Worm (Caenorhabditis elegans) whole organism, L1 larva: ENCODE measurements around the gene Y59A8B.26.
A peak's percentile ranks its signal among the peaks of the same experiment; 100 is the strongest.

Experiments
- aly-2 ChIP-seq: fragments of 150-350 bp; optimal IDR thresholded peaks from 2 replicates; lab custom pipeline; 2014; ENCODE audit warnings: missing biosample characterization, missing genetic modification characterization
- ces-1 ChIP-seq: fragments of 150-350 bp; optimal IDR thresholded peaks from 2 replicates; lab custom pipeline; 2014; ENCODE audit warnings: missing biosample characterization, missing genetic modification reagents, missing genetic modification characterization
- elt-2 ChIP-seq: sonication (generic microtip); optimal IDR thresholded peaks from 2 replicates; lab custom pipeline; 2016; ENCODE audit warnings: missing genetic modification characterization, mild to moderate bottlenecking, inconsistent platforms, missing compliant biosample characterization, missing genetic modification reagents
- elt-3 ChIP-seq, 6 experiments: fragments of 150-350 bp in 1 of 6; sonication (generic microtip); optimal IDR thresholded peaks; 2 replicates each; lab custom pipeline; 2017 to 2018; ENCODE audit warnings: missing biosample characterization in 6 of 6, missing genetic modification characterization in 6 of 6, inconsistent platforms in 1 of 6
- fkh-4 ChIP-seq: sonication (generic microtip); optimal IDR thresholded peaks from 2 replicates; lab custom pipeline; 2016; ENCODE audit warnings: missing compliant biosample characterization, missing genetic modification characterization, borderline replicate concordance
- fos-1 ChIP-seq: fragments of 150-350 bp; optimal IDR thresholded peaks from 2 replicates; lab custom pipeline; 2014; ENCODE audit warnings: missing biosample characterization, missing genetic modification characterization
- grh-1 ChIP-seq: fragments of 200-800 bp; sonication (Bioruptor generic); IDR thresholded peaks from 2 replicates; pipeline ENCODE4 v1.3.6; 2022; ENCODE audit warnings: missing genetic modification reagents, missing genetic modification characterization, missing compliant biosample characterization
- hlh-17 ChIP-seq: fragments of 200-800 bp; sonication (Bioruptor generic); optimal IDR thresholded peaks from 2 replicates; lab custom pipeline; 2018; ENCODE audit warnings: missing genetic modification characterization, mild to moderate bottlenecking, missing compliant biosample characterization, moderate library complexity, borderline replicate concordance
- irx-1 ChIP-seq: sonication (generic microtip); optimal IDR thresholded peaks from 2 replicates; lab custom pipeline; 2016; ENCODE audit warnings: missing genetic modification characterization, missing compliant biosample characterization
- lin-13 ChIP-seq: fragments of 150-350 bp; optimal IDR thresholded peaks from 2 replicates; lab custom pipeline; 2014; ENCODE audit warnings: missing biosample characterization, missing genetic modification reagents, missing genetic modification characterization
- lin-14 ChIP-seq: fragments of 200-800 bp; sonication (Bioruptor generic); optimal IDR thresholded peaks from 2 replicates; lab custom pipeline; 2018; ENCODE audit warnings: mild to moderate bottlenecking, missing genetic modification characterization, moderate library complexity, missing compliant biosample characterization
- mef-2 ChIP-seq: fragments of 150-350 bp; optimal IDR thresholded peaks from 2 replicates; lab custom pipeline; 2014; ENCODE audit warnings: missing biosample characterization, missing genetic modification characterization
- mep-1 ChIP-seq: fragments of 150-350 bp; optimal IDR thresholded peaks from 2 replicates; lab custom pipeline; 2014; ENCODE audit warnings: missing biosample characterization, missing genetic modification characterization
- nhr-47 ChIP-seq: sonication (generic microtip); optimal IDR thresholded peaks from 2 replicates; lab custom pipeline; 2016; ENCODE audit warnings: mild to moderate bottlenecking, missing genetic modification characterization, moderate library complexity, missing compliant biosample characterization
- nhr-84 ChIP-seq: sonication (generic microtip); optimal IDR thresholded peaks from 2 replicates; lab custom pipeline; 2017; ENCODE audit warnings: missing biosample characterization, missing genetic modification characterization
- pax-3 ChIP-seq: fragments of 200-800 bp; sonication (Bioruptor generic); optimal IDR thresholded peaks from 2 replicates; lab custom pipeline; 2018; ENCODE audit warnings: mild to moderate bottlenecking, missing genetic modification characterization, moderate library complexity, missing compliant biosample characterization
- sup-37 ChIP-seq: fragments of 200-800 bp; sonication (Bioruptor generic); optimal IDR thresholded peaks from 2 replicates; lab custom pipeline; 2018; ENCODE audit warnings: mild to moderate bottlenecking, missing genetic modification characterization, missing compliant biosample characterization
- unc-86 ChIP-seq: sonication (generic microtip); optimal IDR thresholded peaks from 2 replicates; lab custom pipeline; 2016; ENCODE audit warnings: missing genetic modification characterization, missing compliant biosample characterization
- unc-98 ChIP-seq: fragments of 200-800 bp; sonication (Bioruptor generic); IDR thresholded peaks from 2 replicates; pipeline ENCODE4 v1.3.6; 2022; ENCODE audit warnings: missing genetic modification characterization, missing compliant biosample characterization

Y59A8B.26 gene

ce11 chrV:17978207-17978606 is 32.4 kb downstream of the Y59A8B.26 start:
- TF ChIP-seq lin-13 (no peak), elt-2 (tag; lab: Kevin White, UChicago) (peak; percentile 41)

- TF ChIP-seq elt-3 (tag; optimal IDR thresholded peaks at IDR 0.05; lab: Kevin White, UChicago) (no peak), unc-86 (tag; lab: Kevin White, UChicago) (no peak), mef-2 (tag; lab: Kevin White, UChicago) (no peak), grh-1 (no peak), aly-2 (tag; lab: Kevin White, UChicago) (no peak), unc-98 (GFP tag; lab: Robert Waterston, UW) (no peak), irx-1 (tag; lab: Kevin White, UChicago) (no peak), pax-3 (tag; lab: Kevin White, UChicago) (no peak), nhr-47 (tag; lab: Kevin White, UChicago) (no peak), mep-1 (tag; lab: Kevin White, UChicago) (no peak), ces-1 (GFP tag; lab: Kevin White, UChicago) (no peak), hlh-17 (no peak)
Observed at ce11 chrV:17966747-17967146, 43.9 kb downstream of the Y59A8B.26 start, which contains the start of gene gck-3. Gene gck-3 (minus strand): TSS chrV:17966847.

- TF ChIP-seq nhr-84 (tag; lab: Kevin White, UChicago) (no peak), fkh-4 (tag; lab: Kevin White, UChicago) (no peak), sup-37 (no peak), unc-98 (GFP tag; lab: Robert Waterston, UW) (no peak), fos-1 (tag; lab: Kevin White, UChicago) (no peak), lin-14 (GFP tag; lab: Kevin White, UChicago) (no peak)
Observed at ce11 chrV:17962500-17962899, 48.1 kb downstream of the Y59A8B.26 start.
